Worm (Caenorhabditis elegans) whole organism, L3 larva: ENCODE results near the gene T23F6.2.

Experiments used
- lin-39 ChIP-seq: fragments of 150-350 bp; optimal IDR thresholded peaks from 2 replicates; lab custom pipeline; 2018; ENCODE audit warnings: missing biosample characterization, missing genetic modification reagents, missing genetic modification characterization

Gene T23F6.2

ce11 chrIV:12771414-12771813 lies 50.3 kb downstream of the T23F6.2 start (continued):
- peak; percentile 89 for TF ChIP-seq lin-39 (tag; lab: Kevin White, UChicago)
